Fruit fly (Drosophila melanogaster): ENCODE data around the gene CG11714.

The CG11714 gene

dm6 chr3L:11528397-11528923, 5.9 kb upstream of the CG11714 start (continued):
- TF ChIP-seq gem (tag; optimal IDR thresholded peaks at IDR 0.05) (peak; percentile 24), CG3726 (GFP tag; IDR thresholded peaks at IDR 0.05) (no peak), CG14441 (GFP tag; IDR thresholded peaks at IDR 0.05) (peak; percentile 30; the same call in 1 of the 2 replicates), CG34224 (GFP tag; IDR thresholded peaks at IDR 0.05; ENCODE audit: partially characterized antibody) (no peak), sisA (GFP tag; IDR thresholded peaks at IDR 0.05) (no peak), CG6272 (GFP tag; IDR thresholded peaks at IDR 0.05) (no peak), CG31365 (tag; optimal IDR thresholded peaks at IDR 0.05) (peak; percentile 6), bowl (GFP tag; IDR thresholded peaks at IDR 0.05) (0 out of 2 replicates have a peak, but pooled peaks have one; percentile 11), fru (optimal IDR thresholded peaks at IDR 0.05) (no peak), Asciz (GFP tag; optimal IDR thresholded peaks at IDR 0.05) (peak; percentile 51), CoRest (tag; optimal IDR thresholded peaks at IDR 0.05) (no peak), cwo (GFP tag; optimal IDR thresholded peaks at IDR 0.05) (peak; percentile 83), CG12299 (tag; optimal IDR thresholded peaks at IDR 0.05) (peak; percentile 16), CG13894 (tag; optimal IDR thresholded peaks at IDR 0.05) (peak; percentile 46), odd (GFP tag; optimal IDR thresholded peaks at IDR 0.05) (peak; percentile 19), Drgx (GFP tag; IDR thresholded peaks at IDR 0.05) (no peak), CG34422 (GFP tag; IDR thresholded peaks at IDR 0.05) (no peak), CG10366 (GFP tag; IDR thresholded peaks at IDR 0.05) (no peak), Side (GFP tag; optimal IDR thresholded peaks at IDR 0.05) (no peak), chm (GFP tag; IDR thresholded peaks at IDR 0.05) (peak; percentile 21; the same call in 1 of the 2 replicates), pan (optimal IDR thresholded peaks at IDR 0.05) (no peak), pan (GFP tag; optimal IDR thresholded peaks at IDR 0.05 in 1 of 2, IDR thresholded peaks at IDR 0.05 in 1 of 2) (peak in 1 of 2 experiments; percentile 37), stc (GFP tag; IDR thresholded peaks at IDR 0.05) (no peak), CG6854 (GFP tag; optimal IDR thresholded peaks at IDR 0.05) (no peak), Eip74EF (GFP tag; optimal IDR thresholded peaks at IDR 0.05) (peak in 1 of 2 experiments; percentile 29), CG12071 (GFP tag; optimal IDR thresholded peaks at IDR 0.05) (peak; percentile 42), CG10147 (GFP tag; optimal IDR thresholded peaks at IDR 0.05) (peak; percentile 8), lab (GFP tag; optimal IDR thresholded peaks at IDR 0.05) (peak; percentile 73), CG33213 (GFP tag; optimal IDR thresholded peaks at IDR 0.05) (no peak), CG15696 (tag; optimal IDR thresholded peaks at IDR 0.05) (no peak), chif (GFP tag; optimal IDR thresholded peaks at IDR 0.05) (no peak), CG7556 (GFP tag; optimal IDR thresholded peaks at IDR 0.05) (peak; percentile 5), CG8924 (tag; optimal IDR thresholded peaks at IDR 0.05) (peak; percentile 38), CG6765 (GFP tag; optimal IDR thresholded peaks at IDR 0.05) (peak; percentile 51), Nf-YB (GFP tag; optimal IDR thresholded peaks at IDR 0.05) (no peak), Meics (GFP tag; optimal IDR thresholded peaks at IDR 0.05) (peak; percentile 42), CG17385 (GFP tag; optimal IDR thresholded peaks at IDR 0.05) (peak; percentile 44), CG9727 (GFP tag; optimal IDR thresholded peaks at IDR 0.05) (peak; percentile 21), Dbx (GFP tag; IDR thresholded peaks at IDR 0.05) (0 out of 3 replicates have a peak, but pooled peaks have one; percentile 16), CG5180 (GFP tag; optimal IDR thresholded peaks at IDR 0.05) (peak; percentile 16), CG17359 (tag; optimal IDR thresholded peaks at IDR 0.05) (peak; percentile 13), CG17568 (GFP tag; optimal IDR thresholded peaks at IDR 0.05) (peak; percentile 1), lbe (GFP tag; optimal IDR thresholded peaks at IDR 0.05) (no peak), Vsx1 (GFP tag; optimal IDR thresholded peaks at IDR 0.05) (peak; percentile 20), CG15514 (GFP tag; optimal IDR thresholded peaks at IDR 0.05) (peak; percentile 34), CG6813 (GFP tag; optimal IDR thresholded peaks at IDR 0.05) (peak; percentile 60), eve (GFP tag; optimal IDR thresholded peaks at IDR 0.05) (no peak), CG10209 (GFP tag; optimal IDR thresholded peaks at IDR 0.05) (peak; percentile 37), CG3065 (GFP tag; optimal IDR thresholded peaks at IDR 0.05) (no peak)
